Fruit fly (Drosophila melanogaster) Kc167 (cell line): ENCODE data around the gene CG12502.

Experiments
- Myc ChIP-seq: fragments of >200 bp; optimal IDR thresholded peaks from 2 replicates; lab custom pipeline; 2017; ENCODE audit warnings: missing external identifiers
- psq ChIP-seq: fragments of >200 bp; optimal IDR thresholded peaks from 2 replicates; lab custom pipeline; 2017; ENCODE audit warnings: missing external identifiers
- ttk ChIP-seq: sonication (Bioruptor generic); optimal IDR thresholded peaks from 2 replicates; lab custom pipeline; 2017; ENCODE audit warnings: missing external identifiers

- TF ChIP-seq Myc (lab: Kevin White, UChicago) (no peak), psq (lab: Kevin White, UChicago) (no peak), ttk (lab: Kevin White, UChicago) (no peak)
Observed at dm6 chr3L:837552-838187, 27.5 kb upstream of the CG12502 start, which contains the start of the genes CG13901 and CG13887.
